Fruit fly (Drosophila melanogaster): ENCODE results near the gene CG32264.

The CG32264 gene

dm6 chr3L:3770823-3771222, 35.4 kb downstream of the CG32264 start (continued):
- TF ChIP-seq Meics (GFP tag; optimal IDR thresholded peaks at IDR 0.05): peak; percentile 57
- 0 out of 3 replicates have a peak, but pooled peaks have one; percentile 12 for TF ChIP-seq Mrtf (GFP tag; IDR thresholded peaks at IDR 0.05)
- TF ChIP-seq Gug (GFP tag; IDR thresholded peaks at IDR 0.05): no peak
- no peak for TF ChIP-seq lola (GFP tag; optimal IDR thresholded peaks at IDR 0.05)
- no peak for TF ChIP-seq CTCF (GFP tag; optimal IDR thresholded peaks at IDR 0.05)
- peak; percentile 66 for TF ChIP-seq lilli (GFP tag; optimal IDR thresholded peaks at IDR 0.05)
- TF ChIP-seq p53 (GFP tag; optimal IDR thresholded peaks at IDR 0.05): no peak
- TF ChIP-seq row (GFP tag; IDR thresholded peaks at IDR 0.05): peak; percentile 57
- no peak for TF ChIP-seq CG11093 (GFP tag; IDR thresholded peaks at IDR 0.05)
- no peak for TF ChIP-seq Awh (GFP tag; IDR thresholded peaks at IDR 0.05)
- TF ChIP-seq CG2199 (GFP tag; IDR thresholded peaks at IDR 0.05): no peak
- TF ChIP-seq CG2678 (tag; optimal IDR thresholded peaks at IDR 0.05): peak; percentile 69
- no peak for TF ChIP-seq HmgD (GFP tag; optimal IDR thresholded peaks at IDR 0.05)
- peak; percentile 1 for TF ChIP-seq CG7928 (GFP tag; optimal IDR thresholded peaks at IDR 0.05)
- TF ChIP-seq aop (GFP tag; IDR thresholded peaks at IDR 0.05): no peak
- TF ChIP-seq CG14860 (GFP tag; IDR thresholded peaks at IDR 0.05; ENCODE audit: partially characterized antibody): no peak
- TF ChIP-seq H2.0 (GFP tag; IDR thresholded peaks at IDR 0.05): no peak
- TF ChIP-seq grau (tag; optimal IDR thresholded peaks at IDR 0.05): peak; percentile 58
- no peak for TF ChIP-seq CG13894 (tag; optimal IDR thresholded peaks at IDR 0.05)
- TF ChIP-seq bab2 (GFP tag; optimal IDR thresholded peaks at IDR 0.05): peak; percentile 29
- TF ChIP-seq Mad (GFP tag; optimal IDR thresholded peaks at IDR 0.05): no peak
- peak; percentile 62 for TF ChIP-seq CG11504 (tag; optimal IDR thresholded peaks at IDR 0.05)
- TF ChIP-seq CG9609 (GFP tag; optimal IDR thresholded peaks at IDR 0.05): peak; percentile 5
- TF ChIP-seq Rfx (GFP tag; IDR thresholded peaks at IDR 0.05): peak; percentile 71
- TF ChIP-seq CG6272 (GFP tag; IDR thresholded peaks at IDR 0.05): no peak
- no peak for TF ChIP-seq Kr (GFP tag; optimal IDR thresholded peaks at IDR 0.05)
- peak; percentile 35; the same call in 1 of the 2 replicates for TF ChIP-seq sisA (GFP tag; IDR thresholded peaks at IDR 0.05)
- peak; percentile 54 for TF ChIP-seq fu2 (GFP tag; optimal IDR thresholded peaks at IDR 0.05)
- TF ChIP-seq Sox102F (GFP tag; optimal IDR thresholded peaks at IDR 0.05): peak; percentile 59
- peak; percentile 21; the same call in 1 of the 3 replicates for TF ChIP-seq CG14050 (GFP tag; IDR thresholded peaks at IDR 0.05)
- TF ChIP-seq hb (GFP tag; IDR thresholded peaks at IDR 0.05; ENCODE audit: partially characterized antibody): no peak
- peak; percentile 71 for TF ChIP-seq vvl (GFP tag; IDR thresholded peaks at IDR 0.05)
- TF ChIP-seq CG8388 (GFP tag; optimal IDR thresholded peaks at IDR 0.05): no peak
- no peak for TF ChIP-seq gsb (GFP tag; IDR thresholded peaks at IDR 0.05)
- TF ChIP-seq CG10267 (tag; optimal IDR thresholded peaks at IDR 0.05): no peak
- TF ChIP-seq ranshi (GFP tag; IDR thresholded peaks at IDR 0.05): peak; percentile 50
- TF ChIP-seq CG8290 (GFP tag; optimal IDR thresholded peaks at IDR 0.05): no peak
- TF ChIP-seq CG8290 (tag; optimal IDR thresholded peaks at IDR 0.05): peak in 1 of 2 experiments; percentile 59
- no peak for TF ChIP-seq sens (GFP tag)
- peak; percentile 49 for TF ChIP-seq CG18619 (GFP tag; optimal IDR thresholded peaks at IDR 0.05)
- TF ChIP-seq CG10543 (GFP tag; optimal IDR thresholded peaks at IDR 0.05): no peak
- TF ChIP-seq fd64A (GFP tag; optimal IDR thresholded peaks at IDR 0.05): no peak
- no peak for TF ChIP-seq hbn (GFP tag; IDR thresholded peaks at IDR 0.05; ENCODE audit: partially characterized antibody)
- peak; percentile 68 for TF ChIP-seq NfI (GFP tag; optimal IDR thresholded peaks at IDR 0.05)
- TF ChIP-seq CG12769 (tag; optimal IDR thresholded peaks at IDR 0.05): peak; percentile 10
- TF ChIP-seq CG2129 (GFP tag; IDR thresholded peaks at IDR 0.05; ENCODE audit: partially characterized antibody): no peak
- TF ChIP-seq CG15514 (GFP tag; optimal IDR thresholded peaks at IDR 0.05): peak; percentile 30
- TF ChIP-seq shn (GFP tag; optimal IDR thresholded peaks at IDR 0.05): peak; percentile 23
- TF ChIP-seq ken (GFP tag; IDR thresholded peaks at IDR 0.05): no peak
- peak; percentile 20 for TF ChIP-seq CG12659 (GFP tag; optimal IDR thresholded peaks at IDR 0.05)
- peak; percentile 53; the same call in 1 of the 2 replicates for TF ChIP-seq Atf6 (GFP tag; IDR thresholded peaks at IDR 0.05)
- TF ChIP-seq seq (GFP tag; IDR thresholded peaks at IDR 0.05): peak; percentile 45; the same call in 1 of the 2 replicates
